Worm (Caenorhabditis elegans): ENCODE data around the gene C44B11.4.

ce11 chrIII:3136325-3137001 lies 7.1 kb downstream of the C44B11.4 start:
- no peak for TF ChIP-seq dao-5 (tag; optimal IDR thresholded peaks at IDR 0.05)
- no peak for TF ChIP-seq him-1 (tag; optimal IDR thresholded peaks at IDR 0.05)
- no peak for TF ChIP-seq W03F9.2 (tag; optimal IDR thresholded peaks at IDR 0.05)
